Worm (Caenorhabditis elegans): ENCODE data around the gene egl-18.

The egl-18 gene

ce11 chrIV:1949870-1950269, 47.7 kb downstream of the egl-18 start:
- peak; percentile 9 for TF ChIP-seq dve-1 (tag; optimal IDR thresholded peaks at IDR 0.05)

- TF ChIP-seq hlh-13 (GFP tag; optimal IDR thresholded peaks at IDR 0.05) (no peak), sox-4 (tag; optimal IDR thresholded peaks at IDR 0.05) (no peak), C38D4.7 (GFP tag; optimal IDR thresholded peaks at IDR 0.05) (no peak), npax-4 (tag; optimal IDR thresholded peaks at IDR 0.05) (no peak), hlh-30 (tag; optimal IDR thresholded peaks at IDR 0.05; ENCODE audit: insufficient read depth) (no peak), pax-1 (tag; optimal IDR thresholded peaks at IDR 0.05) (no peak), ceh-24 (tag; optimal IDR thresholded peaks at IDR 0.05) (no peak), mec-3 (tag; optimal IDR thresholded peaks at IDR 0.05; ENCODE audit: borderline replicate concordance) (no peak), tbx-7 (tag; optimal IDR thresholded peaks at IDR 0.05) (no peak), ceh-9 (tag; optimal IDR thresholded peaks at IDR 0.05) (no peak), sdc-2 (tag; optimal IDR thresholded peaks at IDR 0.05) (no peak), pqm-1 (tag; optimal IDR thresholded peaks at IDR 0.05) (no peak), unc-3 (GFP tag; conservative IDR thresholded peaks at IDR 0.05) (no peak), unc-3 (tag; optimal IDR thresholded peaks at IDR 0.05) (no peak)
These were observed 50.2 kb downstream of the egl-18 start for ce11 chrIV:1952312-1952711.

- no peak for TF ChIP-seq pqm-1 (tag; optimal IDR thresholded peaks at IDR 0.05)
- peak; percentile 5 for TF ChIP-seq ceh-48 (tag; optimal IDR thresholded peaks at IDR 0.05)
- no peak for TF ChIP-seq ama-1 (optimal IDR thresholded peaks at IDR 0.05)
- TF ChIP-seq dve-1 (tag; optimal IDR thresholded peaks at IDR 0.05) = no peak
- TF ChIP-seq rnt-1 (tag; optimal IDR thresholded peaks at IDR 0.05) = no peak
- TF ChIP-seq ceh-22 (tag; optimal IDR thresholded peaks at IDR 0.05) = no peak
- TF ChIP-seq tbx-2 (tag; optimal IDR thresholded peaks at IDR 0.05) = no peak
- no peak for TF ChIP-seq pros-1 (tag; optimal IDR thresholded peaks at IDR 0.05)
- TF ChIP-seq unc-3 (GFP tag; conservative IDR thresholded peaks at IDR 0.05) = no peak
- TF ChIP-seq unc-3 (tag; optimal IDR thresholded peaks at IDR 0.05) = no peak
- no peak for TF ChIP-seq pha-4 (tag; optimal IDR thresholded peaks at IDR 0.05)
- no peak for TF ChIP-seq ceh-24 (tag; optimal IDR thresholded peaks at IDR 0.05)
- no peak for TF ChIP-seq ets-4 (tag; optimal IDR thresholded peaks at IDR 0.05)
- TF ChIP-seq hlh-15 (tag; optimal IDR thresholded peaks at IDR 0.05) = no peak
- TF ChIP-seq unc-42 (tag; optimal IDR thresholded peaks at IDR 0.05) = peak; percentile 63
- no peak for TF ChIP-seq ref-2 (tag; optimal IDR thresholded peaks at IDR 0.05)
- peak; percentile 19 for TF ChIP-seq unc-86 (tag; optimal IDR thresholded peaks at IDR 0.05)
- TF ChIP-seq pax-1 (tag; optimal IDR thresholded peaks at IDR 0.05) = no peak
- peak; percentile 45 for TF ChIP-seq elt-2 (tag; optimal IDR thresholded peaks at IDR 0.05)
These were observed 51.1 kb downstream of the egl-18 start, which contains the start of gene F52C12.2 for ce11 chrIV:1953132-1953629. Gene F52C12.2 (plus strand): TSS chrIV:1953579.

ce11 chrIV:1956411-1956810, 54.3 kb downstream of the egl-18 start, which contains the start of gene F52C12.6:
Gene F52C12.6 (plus strand): TSS chrIV:1956711.
- no peak for TF ChIP-seq pat-9 (tag; optimal IDR thresholded peaks at IDR 0.05)
- no peak for TF ChIP-seq dve-1 (tag; optimal IDR thresholded peaks at IDR 0.05)
- no peak for TF ChIP-seq unc-3 (GFP tag; conservative IDR thresholded peaks at IDR 0.05)
- no peak for TF ChIP-seq unc-3 (tag; optimal IDR thresholded peaks at IDR 0.05)
- no peak for TF ChIP-seq nfya-1 (tag; optimal IDR thresholded peaks at IDR 0.05)
- TF ChIP-seq che-1 (tag; optimal IDR thresholded peaks at IDR 0.05) = no peak
- no peak for TF ChIP-seq eyg-1 (tag; optimal IDR thresholded peaks at IDR 0.05)
- TF ChIP-seq tbx-7 (tag; optimal IDR thresholded peaks at IDR 0.05) = no peak

- TF ChIP-seq K02D7.2 (tag; optimal IDR thresholded peaks at IDR 0.05) = no peak
- no peak for TF ChIP-seq ceh-45 (GFP tag; IDR thresholded peaks at IDR 0.05)
- TF ChIP-seq eyg-1 (tag; optimal IDR thresholded peaks at IDR 0.05) = no peak
- TF ChIP-seq sox-4 (tag; optimal IDR thresholded peaks at IDR 0.05) = no peak
- TF ChIP-seq ceh-24 (tag; optimal IDR thresholded peaks at IDR 0.05) = no peak
- no peak for TF ChIP-seq odd-2 (tag; optimal IDR thresholded peaks at IDR 0.05)
- no peak for TF ChIP-seq npax-4 (tag; optimal IDR thresholded peaks at IDR 0.05)
- no peak for TF ChIP-seq Y22D7AL.16 (tag; optimal IDR thresholded peaks at IDR 0.05)
- no peak for TF ChIP-seq ceh-22 (tag; optimal IDR thresholded peaks at IDR 0.05)
These were observed 57.4 kb downstream of the egl-18 start, which contains the start of gene tdpo-1 for ce11 chrIV:1959554-1959953. Gene tdpo-1 (plus strand): TSS chrIV:1959854.

Measured in whole organism, late embryonic.